Fruit fly (Drosophila melanogaster): ENCODE results near the gene CG14626.

dm6 chrX:1170117-1170878 lies 14.3 kb upstream of the CG14626 start, which contains the start of gene CG11378:
- TF ChIP-seq CG33017 (tag; optimal IDR thresholded peaks at IDR 0.05) (no peak), Clk (GFP tag; optimal IDR thresholded peaks at IDR 0.05) (no peak), CG7101 (tag; optimal IDR thresholded peaks at IDR 0.05) (no peak), kay (GFP tag; ENCODE audit: borderline replicate concordance) (peak; percentile 45), bab1 (GFP tag; optimal IDR thresholded peaks at IDR 0.05) (no peak), pad (GFP tag; optimal IDR thresholded peaks at IDR 0.05) (peak; percentile 3)

All from whole organism, adult.